Worm (Caenorhabditis elegans): ENCODE data around the gene nhx-9.

- TF ChIP-seq nhr-237 (tag; optimal IDR thresholded peaks at IDR 0.05) (no peak), mep-1 (tag; optimal IDR thresholded peaks at IDR 0.05) (no peak), nhr-2 (tag; optimal IDR thresholded peaks at IDR 0.05) (no peak), sptf-1 (tag; optimal IDR thresholded peaks at IDR 0.05) (no peak), lin-13 (tag; optimal IDR thresholded peaks at IDR 0.05) (no peak), lsy-2 (tag; optimal IDR thresholded peaks at IDR 0.05) (no peak), pha-4 (tag; optimal IDR thresholded peaks at IDR 0.05) (no peak)
These were observed 21.9 kb upstream of the nhx-9 start for ce11 chrIV:11908733-11909132.
